Worm (Caenorhabditis elegans) whole organism, young adult: ENCODE results near the gene rpn-6.1.

Experiments
- T07F8.4 ChIP-seq: sonication (generic microtip); optimal IDR thresholded peaks from 2 replicates; lab custom pipeline; 2016; ENCODE audit warnings: mild to moderate bottlenecking, missing genetic modification characterization, moderate library complexity, missing compliant biosample characterization
- Y53G8AR.9 ChIP-seq: fragments of 200-800 bp; sonication (Bioruptor generic); conservative IDR thresholded peaks from 2 replicates; pipeline ENCODE4 v1.3.6; 2022; ENCODE audit warnings: missing genetic modification reagents, missing genetic modification characterization, missing compliant biosample characterization
- attf-5 ChIP-seq: fragments of 200-800 bp; sonication (Bioruptor generic); optimal IDR thresholded peaks from 2 replicates; lab custom pipeline; 2018; ENCODE audit warnings: mild to moderate bottlenecking, missing genetic modification characterization, missing compliant biosample characterization
- ceh-58 ChIP-seq: fragments of 200-800 bp; sonication (Bioruptor generic); IDR thresholded peaks from 2 replicates; pipeline ENCODE4 v1.3.6; 2022; ENCODE audit warnings: missing genetic modification characterization, missing compliant biosample characterization
- him-1 ChIP-seq: sonication (generic microtip); optimal IDR thresholded peaks from 2 replicates; lab custom pipeline; 2016; ENCODE audit warnings: missing genotype, missing genetic modification reagents, missing genetic modification characterization, missing compliant biosample characterization
- hlh-12 ChIP-seq: sonication (generic microtip); optimal IDR thresholded peaks from 2 replicates; lab custom pipeline; 2016; ENCODE audit warnings: missing genetic modification characterization, missing compliant biosample characterization
- hsf-1 ChIP-seq: fragments of 200-800 bp; sonication (Bioruptor generic); IDR thresholded peaks from 2 replicates; pipeline ENCODE4 v1.3.6; 2022; ENCODE audit warnings: missing genetic modification reagents, missing genetic modification characterization, missing compliant biosample characterization
- lin-54 ChIP-seq: fragments of 200-800 bp; sonication (Bioruptor generic); optimal IDR thresholded peaks from 2 replicates; lab custom pipeline; 2018; ENCODE audit warnings: mild to moderate bottlenecking, missing genetic modification characterization, missing compliant biosample characterization
- nfya-1 ChIP-seq: sonication (generic microtip); optimal IDR thresholded peaks from 2 replicates; lab custom pipeline; 2017; ENCODE audit warnings: antibody characterized with exemption, missing compliant biosample characterization, missing genetic modification characterization, borderline replicate concordance; ENCODE audit not compliant: insufficient read depth
- nhr-179 ChIP-seq: sonication (generic microtip); optimal IDR thresholded peaks from 2 replicates; lab custom pipeline; 2016; ENCODE audit warnings: mild to moderate bottlenecking, missing genetic modification characterization, missing compliant biosample characterization
- nhr-90 ChIP-seq: sonication (generic microtip); optimal IDR thresholded peaks from 2 replicates; lab custom pipeline; 2016; ENCODE audit warnings: missing genotype, mild to moderate bottlenecking, missing genetic modification characterization, missing compliant biosample characterization
- rec-8 ChIP-seq, 2 experiments: sonication (generic microtip); optimal IDR thresholded peaks; 2 replicates each; lab custom pipeline; 2016; ENCODE audit warnings: mild to moderate bottlenecking in 2 of 2, missing genetic modification characterization in 2 of 2, missing genetic modification reagents in 2 of 2, missing genotype in 2 of 2, missing biosample characterization in 1 of 2, missing compliant biosample characterization in 1 of 2, moderate library complexity in 1 of 2
- unc-62 ChIP-seq: fragments of 150-350 bp; optimal IDR thresholded peaks from 2 replicates; lab custom pipeline; 2014; ENCODE audit warnings: missing biosample characterization, missing genetic modification reagents, missing genetic modification characterization

ce11 chrIII:6939523-6939922, 22.3 kb downstream of the rpn-6.1 start, which contains the start of gene F57B9.3:
- no peak for TF ChIP-seq ceh-58 (GFP tag; lab: Robert Waterston, UW)
- TF ChIP-seq nhr-90 (tag; lab: Kevin White, UChicago) = no peak
- no peak for TF ChIP-seq lin-54
- TF ChIP-seq attf-5 (GFP tag; lab: Kevin White, UChicago) = no peak
- no peak for TF ChIP-seq nhr-179 (tag; lab: Kevin White, UChicago)
- TF ChIP-seq T07F8.4 (tag; lab: Kevin White, UChicago) = no peak
- no peak for TF ChIP-seq hlh-12 (tag; lab: Kevin White, UChicago)
- no peak for TF ChIP-seq rec-8 (tag; optimal IDR thresholded peaks at IDR 0.05; lab: Kevin White, UChicago)
- no peak for TF ChIP-seq nfya-1 (tag; lab: Kevin White, UChicago)
- TF ChIP-seq unc-62 (GFP tag; lab: Kevin White, UChicago) = no peak
- no peak for TF ChIP-seq Y53G8AR.9
- TF ChIP-seq him-1 (tag; lab: Kevin White, UChicago) = no peak
- no peak for TF ChIP-seq hsf-1 (GFP tag; lab: Robert Waterston, UW)
